Worm (Caenorhabditis elegans): ENCODE results near the gene actl-1.

DNA sequence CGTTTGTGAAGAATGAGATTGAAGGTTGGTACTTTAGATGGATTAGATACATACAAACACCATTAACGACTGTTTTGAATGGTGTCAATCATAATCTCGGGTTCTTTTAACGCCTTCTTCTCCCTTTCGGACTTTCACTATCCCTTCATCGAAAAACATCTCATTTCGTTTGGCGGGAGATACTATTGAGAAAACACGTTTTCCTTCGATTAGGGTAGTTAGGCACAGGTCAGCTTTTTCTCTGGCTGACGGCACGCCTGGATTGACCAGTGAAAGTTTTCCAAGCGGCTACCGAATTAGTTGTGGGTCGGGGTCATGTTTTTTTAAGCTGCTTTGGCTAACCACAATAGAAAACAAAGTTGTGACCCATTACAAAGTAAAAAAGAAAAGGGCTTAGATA is 20.3 kb upstream of the actl-1 start:
- TF ChIP-seq him-1 (tag; optimal IDR thresholded peaks at IDR 0.05) = no peak
- TF ChIP-seq dao-5 (tag; optimal IDR thresholded peaks at IDR 0.05) = no peak
